Worm (Caenorhabditis elegans): Measurements from ENCODE around the gene cacn-1.

DNA sequence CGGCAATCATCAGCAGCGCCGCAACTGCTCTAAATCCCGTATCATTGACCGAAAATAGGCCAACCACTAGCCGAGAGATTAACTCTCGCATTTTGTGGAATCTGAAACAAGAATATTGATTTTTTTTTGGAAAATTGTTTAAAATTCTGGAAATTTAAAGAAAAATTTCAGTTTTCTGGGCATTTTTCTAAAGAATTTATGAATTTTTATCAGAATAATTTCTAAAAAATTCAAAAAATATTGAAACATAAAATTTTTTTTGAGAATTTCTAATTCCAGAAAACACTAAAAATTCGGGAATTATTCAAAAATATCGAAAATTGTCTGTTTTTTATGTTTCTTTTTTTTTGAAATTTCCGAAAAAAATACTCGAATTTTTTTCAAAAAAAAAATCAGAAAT, 9.2 kb downstream of the cacn-1 start, which contains the start of gene algn-3:
- TF ChIP-seq nhr-11 (tag; optimal IDR thresholded peaks at IDR 0.05): no peak
- TF ChIP-seq elt-2 (tag; optimal IDR thresholded peaks at IDR 0.05): no peak
- TF ChIP-seq mdl-1 (tag; optimal IDR thresholded peaks at IDR 0.05): no peak
- no peak for TF ChIP-seq lin-39 (tag; optimal IDR thresholded peaks at IDR 0.05)
- no peak for TF ChIP-seq fkh-10 (GFP tag; optimal IDR thresholded peaks at IDR 0.05)
- no peak for TF ChIP-seq nhr-76 (tag; optimal IDR thresholded peaks at IDR 0.05)
- TF ChIP-seq nhr-12 (tag; optimal IDR thresholded peaks at IDR 0.05): no peak
- no peak for TF ChIP-seq ceh-82 (tag; optimal IDR thresholded peaks at IDR 0.05)
- TF ChIP-seq nhr-77 (tag; optimal IDR thresholded peaks at IDR 0.05): no peak
- TF ChIP-seq R02D3.7 (tag; optimal IDR thresholded peaks at IDR 0.05): no peak

Measured in whole organism, L3 larva.